Fruit fly (Drosophila melanogaster) whole organism, prepupa: ENCODE data around the gene atl.

Experiments
- Blimp-1 ChIP-seq: fragments of 200-800 bp; sonication (Bioruptor generic); optimal IDR thresholded peaks from 3 replicates; lab custom pipeline; 2017; ENCODE audit warnings: missing biosample characterization, missing genetic modification characterization, mild to moderate bottlenecking, moderate library complexity, missing genetic modification reagents
- CG10669 ChIP-seq: fragments of 200-800 bp; sonication (Bioruptor generic); optimal IDR thresholded peaks from 3 replicates; lab custom pipeline; 2018; ENCODE audit warnings: missing biosample characterization, mild to moderate bottlenecking, missing genetic modification characterization, moderate library complexity
- CG11294 ChIP-seq: fragments of 200-800 bp; sonication (Bioruptor generic); IDR thresholded peaks from 2 replicates; pipeline ENCODE4 v1.3.6; 2022; ENCODE audit warnings: missing biosample characterization, missing genetic modification characterization
- CG11762 ChIP-seq: fragments of 200-800 bp; sonication (Bioruptor generic); optimal IDR thresholded peaks from 3 replicates; lab custom pipeline; 2016; ENCODE audit warnings: missing biosample characterization, missing genetic modification characterization; ENCODE audit not compliant: insufficient read depth
- CG11902 ChIP-seq: fragments of 200-800 bp; sonication (Bioruptor generic); optimal IDR thresholded peaks from 3 replicates; lab custom pipeline; 2016; ENCODE audit warnings: missing biosample characterization, missing genetic modification characterization
- CG15336 ChIP-seq: fragments of 200-800 bp; sonication (Bioruptor generic); IDR thresholded peaks from 2 replicates; pipeline ENCODE4 v1.3.6; 2022; ENCODE audit warnings: missing biosample characterization, missing genetic modification characterization
- CG1621 ChIP-seq: fragments of 200-800 bp; sonication (Bioruptor generic); optimal IDR thresholded peaks from 3 replicates; lab custom pipeline; 2018; ENCODE audit warnings: missing biosample characterization, mild to moderate bottlenecking, missing genetic modification characterization
- CG16779 ChIP-seq: fragments of 200-800 bp; sonication (Bioruptor generic); optimal IDR thresholded peaks from 3 replicates; lab custom pipeline; 2017; ENCODE audit warnings: missing biosample characterization, mild to moderate bottlenecking, missing genetic modification characterization
- CG3032 ChIP-seq: fragments of 200-800 bp; optimal IDR thresholded peaks from 2 replicates; lab custom pipeline; 2019; ENCODE audit warnings: missing biosample characterization, mild to moderate bottlenecking, missing genetic modification characterization, moderate library complexity
- CG31627 ChIP-seq: fragments of 200-800 bp; sonication (Bioruptor generic); optimal IDR thresholded peaks from 3 replicates; lab custom pipeline; 2016; ENCODE audit warnings: missing biosample characterization, missing genetic modification characterization
- CG32006 ChIP-seq: fragments of 200-800 bp; sonication (Bioruptor generic); optimal IDR thresholded peaks from 3 replicates; lab custom pipeline; 2017; ENCODE audit warnings: missing biosample characterization, mild to moderate bottlenecking, missing genetic modification characterization
- CG34406 ChIP-seq: fragments of 200-800 bp; sonication (Bioruptor generic); optimal IDR thresholded peaks from 3 replicates; lab custom pipeline; 2016; ENCODE audit warnings: missing biosample characterization, missing genetic modification characterization
- CG3919 ChIP-seq: fragments of 200-800 bp; sonication (Bioruptor generic); optimal IDR thresholded peaks from 3 replicates; lab custom pipeline; 2016; ENCODE audit warnings: missing biosample characterization, missing genetic modification characterization
- CG6163 ChIP-seq: fragments of 200-800 bp; sonication (Bioruptor generic); IDR thresholded peaks from 3 replicates; pipeline ENCODE4 v1.3.6; 2022; ENCODE audit warnings: missing biosample characterization, missing genetic modification characterization
- CG6276 ChIP-seq: fragments of 200-800 bp; sonication (Bioruptor generic); optimal IDR thresholded peaks from 2 replicates; lab custom pipeline; 2017; ENCODE audit warnings: missing biosample characterization, mild to moderate bottlenecking, missing genetic modification characterization
- CG6854 ChIP-seq: fragments of 200-800 bp; sonication (Bioruptor generic); optimal IDR thresholded peaks from 2 replicates; lab custom pipeline; 2017; ENCODE audit warnings: missing biosample characterization, mild to moderate bottlenecking, missing genetic modification characterization
- CG7368 ChIP-seq: fragments of 200-800 bp; sonication (Bioruptor generic); optimal IDR thresholded peaks from 3 replicates; lab custom pipeline; 2016; ENCODE audit warnings: missing biosample characterization, missing genetic modification characterization
- CG8119 ChIP-seq: fragments of 200-800 bp; sonication (Bioruptor generic); IDR thresholded peaks from 3 replicates; pipeline ENCODE4 v1.3.6; 2022; ENCODE audit warnings: missing biosample characterization, missing genetic modification characterization
- CG8319 ChIP-seq: fragments of 200-800 bp; sonication (Bioruptor generic); optimal IDR thresholded peaks from 3 replicates; lab custom pipeline; 2016; ENCODE audit warnings: missing biosample characterization, missing genetic modification characterization
- CG9139 ChIP-seq: fragments of 200-800 bp; sonication (Bioruptor generic); optimal IDR thresholded peaks from 3 replicates; lab custom pipeline; 2017; ENCODE audit warnings: missing biosample characterization, mild to moderate bottlenecking, missing genetic modification characterization
- Eip75B ChIP-seq: fragments of 200-800 bp; sonication (Bioruptor generic); optimal IDR thresholded peaks from 3 replicates; lab custom pipeline; 2016; ENCODE audit warnings: missing biosample characterization, missing genetic modification characterization
- Eip78C ChIP-seq: fragments of 200-800 bp; sonication (Bioruptor generic); peaks from one replicate; lab custom pipeline; 2016; ENCODE audit warnings: missing biosample characterization, missing genetic modification characterization
- Eip93F ChIP-seq: fragments of 200-800 bp; sonication (Bioruptor generic); optimal IDR thresholded peaks from 2 replicates; lab custom pipeline; 2016; ENCODE audit warnings: missing biosample characterization, mild to moderate bottlenecking, missing genetic modification characterization
- Ets21C ChIP-seq: fragments of 200-800 bp; sonication (Bioruptor generic); optimal IDR thresholded peaks from 3 replicates; lab custom pipeline; 2016; ENCODE audit warnings: missing biosample characterization, missing genetic modification characterization
- Gug ChIP-seq: fragments of 200-800 bp; sonication (Bioruptor generic); IDR thresholded peaks from 2 replicates; pipeline ENCODE4 v1.3.6; 2022; ENCODE audit warnings: missing biosample characterization, missing genetic modification characterization
- Hr38 ChIP-seq: sonication (Bioruptor generic); optimal IDR thresholded peaks from 2 replicates; lab custom pipeline; 2016; ENCODE audit warnings: missing biosample characterization, missing genetic modification characterization
- Hr39 ChIP-seq: fragments of 200-800 bp; sonication (Bioruptor generic); optimal IDR thresholded peaks from 2 replicates; lab custom pipeline; 2016; ENCODE audit warnings: missing biosample characterization, missing genetic modification characterization
- Lpt ChIP-seq: fragments of 200-800 bp; sonication (Bioruptor generic); optimal IDR thresholded peaks from 3 replicates; lab custom pipeline; 2016; ENCODE audit warnings: missing biosample characterization, missing genetic modification characterization
- Met ChIP-seq: fragments of 200-800 bp; sonication (Bioruptor generic); optimal IDR thresholded peaks from 3 replicates; lab custom pipeline; 2016; ENCODE audit warnings: missing biosample characterization, missing genetic modification characterization
- Sox102F ChIP-seq: fragments of 200-800 bp; sonication (Bioruptor generic); optimal IDR thresholded peaks from 2 replicates; lab custom pipeline; 2016; ENCODE audit warnings: missing biosample characterization, mild to moderate bottlenecking, missing genetic modification characterization
- Sox14 ChIP-seq: fragments of 200-800 bp; sonication (Bioruptor generic); optimal IDR thresholded peaks from 3 replicates; lab custom pipeline; 2016; ENCODE audit warnings: missing biosample characterization, missing genetic modification characterization
- Sox15 ChIP-seq: fragments of 200-800 bp; sonication (Bioruptor generic); optimal IDR thresholded peaks from 3 replicates; lab custom pipeline; 2016; ENCODE audit warnings: missing biosample characterization, missing genetic modification characterization
- achi ChIP-seq: fragments of 200-800 bp; sonication (Bioruptor generic); optimal IDR thresholded peaks from 3 replicates; lab custom pipeline; 2016; ENCODE audit warnings: missing biosample characterization, missing genetic modification characterization
- dac ChIP-seq: fragments of 200-800 bp; sonication (Bioruptor generic); optimal IDR thresholded peaks from 2 replicates; lab custom pipeline; 2017; ENCODE audit warnings: missing biosample characterization, mild to moderate bottlenecking, missing genetic modification characterization
- dsx ChIP-seq: fragments of 200-800 bp; optimal IDR thresholded peaks from 3 replicates; lab custom pipeline; 2019; ENCODE audit warnings: missing biosample characterization, mild to moderate bottlenecking, missing genetic modification characterization, moderate library complexity; ENCODE audit not compliant: poor library complexity, severe bottlenecking
- eg ChIP-seq: fragments of 200-800 bp; sonication (Bioruptor generic); IDR thresholded peaks from 3 replicates; pipeline ENCODE4 v1.3.6; 2022; ENCODE audit warnings: missing biosample characterization, missing genetic modification characterization
- esn ChIP-seq: fragments of 200-800 bp; sonication (Bioruptor generic); optimal IDR thresholded peaks from 2 replicates; lab custom pipeline; 2016; ENCODE audit warnings: missing biosample characterization, mild to moderate bottlenecking, missing genetic modification characterization, moderate library complexity
- fd59A ChIP-seq: fragments of 200-800 bp; sonication (Bioruptor generic); optimal IDR thresholded peaks from 2 replicates; lab custom pipeline; 2017; ENCODE audit warnings: missing biosample characterization, mild to moderate bottlenecking, missing genetic modification characterization, missing genetic modification reagents
- fd85E ChIP-seq: fragments of 200-800 bp; sonication (Bioruptor generic); optimal IDR thresholded peaks from 3 replicates; lab custom pipeline; 2016; ENCODE audit warnings: missing biosample characterization, missing genetic modification characterization
- fkh ChIP-seq: fragments of 200-800 bp; sonication (Bioruptor generic); optimal IDR thresholded peaks from 3 replicates; lab custom pipeline; 2017; ENCODE audit warnings: missing biosample characterization, mild to moderate bottlenecking, missing genetic modification characterization, moderate library complexity
- lz ChIP-seq: fragments of 200-800 bp; sonication (Bioruptor generic); optimal IDR thresholded peaks from 3 replicates; lab custom pipeline; 2016; ENCODE audit warnings: missing biosample characterization, missing genetic modification characterization
- net ChIP-seq: fragments of 200-800 bp; sonication (Bioruptor generic); optimal IDR thresholded peaks from 3 replicates; lab custom pipeline; 2016; ENCODE audit warnings: missing biosample characterization, missing genetic modification characterization
- spab ChIP-seq: fragments of 200-800 bp; sonication (Bioruptor generic); optimal IDR thresholded peaks from 2 replicates; lab custom pipeline; 2017; ENCODE audit warnings: missing biosample characterization, mild to moderate bottlenecking, missing genetic modification characterization, missing genetic modification reagents
- ss ChIP-seq, 2 experiments: fragments of 200-800 bp; sonication (Bioruptor generic); optimal IDR thresholded peaks; 2 replicates in 1 of 2; 3 replicates in 1 of 2; lab custom pipeline; 2017 to 2018; ENCODE audit warnings: mild to moderate bottlenecking in 2 of 2, missing biosample characterization in 2 of 2, missing genetic modification characterization in 2 of 2, moderate library complexity in 1 of 2
- svp ChIP-seq: fragments of 200-800 bp; sonication (Bioruptor generic); peaks from one replicate; lab custom pipeline; 2016; ENCODE audit warnings: missing biosample characterization, missing genetic modification characterization
- topi ChIP-seq: fragments of 200-800 bp; sonication (Bioruptor generic); optimal IDR thresholded peaks from 3 replicates; lab custom pipeline; 2016; ENCODE audit warnings: missing biosample characterization, missing genetic modification characterization
- vri ChIP-seq: fragments of 200-800 bp; sonication (Bioruptor generic); optimal IDR thresholded peaks from 3 replicates; lab custom pipeline; 2016; ENCODE audit warnings: missing biosample characterization, mild to moderate bottlenecking, missing genetic modification characterization

Gene atl

DNA sequence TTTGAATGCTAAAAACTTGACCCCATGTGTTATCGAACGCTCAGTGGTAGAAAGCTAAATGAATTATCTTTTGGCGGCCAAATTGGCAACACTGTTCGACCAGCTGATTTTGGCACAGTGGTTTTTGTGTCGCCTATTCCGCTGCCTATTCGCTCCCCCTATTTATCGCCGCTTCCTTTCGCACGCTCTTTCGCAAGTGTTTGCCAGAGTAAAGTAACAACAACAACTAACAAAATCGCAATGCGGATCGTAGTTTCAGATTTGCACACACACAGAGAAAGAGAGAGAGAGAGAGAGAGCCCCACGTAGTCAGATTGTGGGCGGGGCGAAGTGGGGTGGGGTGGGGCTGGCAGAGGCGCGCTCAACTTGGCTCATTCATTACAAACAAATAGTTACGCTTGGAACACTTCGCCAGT, 25.6 kb downstream of the atl start:
- peak; percentile 64 for TF ChIP-seq CG1621 (tag; lab: Kevin White, UChicago)
- no peak for TF ChIP-seq Hr39 (GFP tag; lab: Kevin White, UChicago)
- TF ChIP-seq CG32006 (GFP tag; lab: Kevin White, UChicago) = no peak
- no peak for TF ChIP-seq Eip93F
- TF ChIP-seq fd59A (GFP tag; lab: Kevin White, UChicago) = no peak
- TF ChIP-seq spab (GFP tag; lab: Kevin White, UChicago) = no peak
- TF ChIP-seq CG9139 (GFP tag; lab: Kevin White, UChicago) = no peak
- no peak for TF ChIP-seq CG10669
- TF ChIP-seq ss (GFP tag; optimal IDR thresholded peaks at IDR 0.05; lab: Kevin White, UChicago) = no peak
- TF ChIP-seq CG16779 (tag; lab: Kevin White, UChicago) = no peak
- TF ChIP-seq CG34406 (GFP tag; lab: Kevin White, UChicago) = no peak
- TF ChIP-seq achi (GFP tag; lab: Kevin White, UChicago) = peak; percentile 29
- TF ChIP-seq Eip78C (GFP tag; lab: Kevin White, UChicago) = no peak
- peak; percentile 29 for TF ChIP-seq CG6854 (GFP tag; lab: Kevin White, UChicago)
- peak; percentile 8 for TF ChIP-seq esn (GFP tag; lab: Kevin White, UChicago)
- peak; percentile 59 for TF ChIP-seq Lpt (GFP tag; lab: Kevin White, UChicago)
- peak; percentile 38; the same call in 1 of the 3 replicates for TF ChIP-seq eg
- TF ChIP-seq vri (GFP tag; lab: Kevin White, UChicago) = no peak
- TF ChIP-seq Sox14 (GFP tag; lab: Kevin White, UChicago) = peak; percentile 6
- peak; percentile 85 for TF ChIP-seq CG6163 (GFP tag; lab: Robert Waterston, UW)
- TF ChIP-seq CG8119 (GFP tag; lab: Robert Waterston, UW) = peak; percentile 56; the same call in 1 of the 3 replicates
- TF ChIP-seq dac (GFP tag; lab: Kevin White, UChicago) = no peak
- TF ChIP-seq CG15336 (GFP tag; lab: Robert Waterston, UW) = peak; percentile 64
- TF ChIP-seq topi (GFP tag; lab: Kevin White, UChicago) = no peak
- peak; percentile 49 for TF ChIP-seq dsx (GFP tag; lab: Kevin White, UChicago)
- no peak for TF ChIP-seq Sox102F

DNA sequence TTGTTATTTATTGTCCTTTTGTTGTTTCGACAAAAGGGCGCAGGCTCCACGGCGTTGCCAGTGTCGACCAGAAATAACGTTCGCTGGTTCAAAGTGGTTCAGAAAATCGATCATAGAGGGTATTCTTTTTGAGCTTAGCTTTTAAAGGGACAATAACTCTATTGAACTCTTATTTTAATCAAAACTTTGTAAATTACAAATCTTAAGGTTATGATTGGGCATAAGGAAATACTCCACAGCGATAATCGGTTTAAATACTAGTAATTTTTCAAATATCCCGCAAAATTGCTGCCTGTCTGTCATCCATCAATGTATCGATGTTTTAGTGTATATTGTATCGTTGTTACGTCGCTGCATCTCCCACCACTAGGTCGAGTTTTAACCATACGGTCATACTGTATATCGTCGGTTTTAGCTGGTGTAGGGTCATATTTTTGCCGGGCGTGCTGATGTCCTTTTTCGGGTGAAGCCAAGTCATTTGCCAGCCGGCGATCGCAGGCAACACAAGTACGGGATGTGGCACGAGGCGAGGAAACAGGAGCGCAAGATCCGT, 29.4 kb downstream of the atl start, which contains the start of the genes CG31125 and CG6695:
Gene CG31125, minus strand, starts transcription at position 51 of the 553 bp plus-strand sequence.
Gene CG6695, plus strand, starts transcription at position 391 of the 553 bp plus-strand sequence.
- peak; percentile 88 for TF ChIP-seq achi (GFP tag; lab: Kevin White, UChicago)
- no peak for TF ChIP-seq Eip75B (GFP tag; lab: Kevin White, UChicago)
- TF ChIP-seq CG32006 (GFP tag; lab: Kevin White, UChicago) = no peak
- peak; percentile 45 for TF ChIP-seq lz (GFP tag; lab: Kevin White, UChicago)
- no peak for TF ChIP-seq CG6276 (GFP tag; lab: Kevin White, UChicago)
- no peak for TF ChIP-seq CG8319 (GFP tag; lab: Kevin White, UChicago)
- TF ChIP-seq fd85E (GFP tag; lab: Kevin White, UChicago) = no peak
- no peak for TF ChIP-seq dac (GFP tag; lab: Kevin White, UChicago)
- no peak for TF ChIP-seq CG11902 (GFP tag; lab: Kevin White, UChicago)
- TF ChIP-seq CG31627 (GFP tag; lab: Kevin White, UChicago) = peak; percentile 61
- TF ChIP-seq CG3919 = no peak
- no peak for TF ChIP-seq Ets21C
- TF ChIP-seq Sox14 (GFP tag; lab: Kevin White, UChicago) = no peak
- no peak for TF ChIP-seq Eip78C (GFP tag; lab: Kevin White, UChicago)
- no peak for TF ChIP-seq Met
- TF ChIP-seq dsx (GFP tag; lab: Kevin White, UChicago) = no peak
- TF ChIP-seq Sox102F = no peak
- no peak for TF ChIP-seq CG16779 (tag; lab: Kevin White, UChicago)
- TF ChIP-seq Blimp-1 (GFP tag; lab: Kevin White, UChicago) = no peak
- no peak for TF ChIP-seq CG11294 (GFP tag; lab: Robert Waterston, UW)
- no peak for TF ChIP-seq CG10669
- no peak for TF ChIP-seq net (GFP tag; lab: Kevin White, UChicago)
- TF ChIP-seq spab (GFP tag; lab: Kevin White, UChicago) = no peak
- TF ChIP-seq fkh = no peak
- no peak for TF ChIP-seq CG11762 (GFP tag; lab: Kevin White, UChicago)
- TF ChIP-seq Gug (GFP tag; lab: Robert Waterston, UW) = no peak
- no peak for TF ChIP-seq CG7368 (GFP tag; lab: Kevin White, UChicago)
- peak; percentile 38 for TF ChIP-seq CG3032 (tag; lab: Kevin White, UChicago)
- no peak for TF ChIP-seq Hr38
- TF ChIP-seq CG6163 (GFP tag; lab: Robert Waterston, UW) = no peak
- TF ChIP-seq Lpt (GFP tag; lab: Kevin White, UChicago) = no peak
- no peak for TF ChIP-seq svp (GFP tag; lab: Kevin White, UChicago)
- no peak for TF ChIP-seq ss (GFP tag; optimal IDR thresholded peaks at IDR 0.05; lab: Kevin White, UChicago)
- TF ChIP-seq Sox15 = peak; percentile 2
- TF ChIP-seq esn (GFP tag; lab: Kevin White, UChicago) = peak; percentile 56
- no peak for TF ChIP-seq CG8119 (GFP tag; lab: Robert Waterston, UW)
- TF ChIP-seq CG34406 (GFP tag; lab: Kevin White, UChicago) = no peak
- no peak for TF ChIP-seq CG1621 (tag; lab: Kevin White, UChicago)
